Worm (Caenorhabditis elegans) whole organism, L1 larva: Measurements from ENCODE around the gene T05C7.7.
"Not testable (repeated sequence)": the region's sequence is repeated elsewhere in the genome, so short reads cannot be mapped to it uniquely, and the experiment has no call there.

Experiments
- C04F5.9 ChIP-seq: sonication (generic microtip); optimal IDR thresholded peaks from 2 replicates; lab custom pipeline; 2016; ENCODE audit warnings: missing genetic modification characterization, missing compliant biosample characterization
- C16A3.4 ChIP-seq: fragments of 150-350 bp; optimal IDR thresholded peaks from 2 replicates; lab custom pipeline; 2014; ENCODE audit warnings: missing biosample characterization, missing genetic modification characterization
- aha-1 ChIP-seq: fragments of 150-350 bp; optimal IDR thresholded peaks from 2 replicates; lab custom pipeline; 2014; ENCODE audit warnings: missing biosample characterization, missing genetic modification characterization
- ceh-63 ChIP-seq: fragments of 200-800 bp; sonication (Bioruptor generic); optimal IDR thresholded peaks from 2 replicates; lab custom pipeline; 2018; ENCODE audit warnings: mild to moderate bottlenecking, missing genetic modification characterization, missing compliant biosample characterization
- ces-1 ChIP-seq: fragments of 150-350 bp; optimal IDR thresholded peaks from 2 replicates; lab custom pipeline; 2014; ENCODE audit warnings: missing biosample characterization, missing genetic modification reagents, missing genetic modification characterization
- dsc-1 ChIP-seq: sonication (generic microtip); optimal IDR thresholded peaks from 2 replicates; lab custom pipeline; 2016; ENCODE audit warnings: mild to moderate bottlenecking, missing genetic modification characterization, missing compliant biosample characterization
- egl-13 ChIP-seq: sonication (generic microtip); optimal IDR thresholded peaks from 2 replicates; lab custom pipeline; 2016; ENCODE audit warnings: missing genotype, missing genetic modification reagents, missing genetic modification characterization, missing compliant biosample characterization
- elt-3 ChIP-seq, 6 experiments: fragments of 150-350 bp in 1 of 6; sonication (generic microtip); optimal IDR thresholded peaks; 2 replicates each; lab custom pipeline; 2017 to 2018; ENCODE audit warnings: missing biosample characterization in 6 of 6, missing genetic modification characterization in 6 of 6, inconsistent platforms in 1 of 6
- fkh-10 ChIP-seq: sonication (generic microtip); optimal IDR thresholded peaks from 2 replicates; lab custom pipeline; 2017; ENCODE audit warnings: missing biosample characterization, missing genetic modification reagents, missing genetic modification characterization
- fkh-8 ChIP-seq: sonication (generic microtip); optimal IDR thresholded peaks from 2 replicates; lab custom pipeline; 2016; ENCODE audit warnings: mild to moderate bottlenecking, missing genetic modification characterization, missing compliant biosample characterization
- hlh-17 ChIP-seq: fragments of 200-800 bp; sonication (Bioruptor generic); optimal IDR thresholded peaks from 2 replicates; lab custom pipeline; 2018; ENCODE audit warnings: missing genetic modification characterization, mild to moderate bottlenecking, missing compliant biosample characterization, moderate library complexity, borderline replicate concordance
- hpl-2 ChIP-seq: fragments of 150-350 bp; optimal IDR thresholded peaks from 2 replicates; lab custom pipeline; 2014; ENCODE audit warnings: missing biosample characterization, missing genetic modification reagents, missing genetic modification characterization
- jun-1 ChIP-seq: fragments of 150-350 bp; optimal IDR thresholded peaks from 2 replicates; lab custom pipeline; 2014; ENCODE audit warnings: missing biosample characterization, missing genetic modification reagents, missing genetic modification characterization
- lin-13 ChIP-seq: fragments of 150-350 bp; optimal IDR thresholded peaks from 2 replicates; lab custom pipeline; 2014; ENCODE audit warnings: missing biosample characterization, missing genetic modification reagents, missing genetic modification characterization
- lin-15B ChIP-seq: fragments of 150-350 bp; sonication (generic microtip); optimal IDR thresholded peaks from 3 replicates; lab custom pipeline; 2014; ENCODE audit warnings: missing biosample characterization, missing genetic modification characterization
- lsy-2 ChIP-seq, 2 experiments: fragments of 150-350 bp; optimal IDR thresholded peaks; 2 replicates each; lab custom pipeline; 2014; ENCODE audit warnings: missing biosample characterization in 2 of 2, missing genetic modification characterization in 2 of 2
- mdl-1 ChIP-seq, 2 experiments: fragments of 150-350 bp; optimal IDR thresholded peaks; 2 replicates each; lab custom pipeline; 2014 to 2017; ENCODE audit warnings: missing biosample characterization in 2 of 2, missing genetic modification characterization in 2 of 2, inconsistent platforms in 1 of 2
- mep-1 ChIP-seq: fragments of 150-350 bp; optimal IDR thresholded peaks from 2 replicates; lab custom pipeline; 2014; ENCODE audit warnings: missing biosample characterization, missing genetic modification characterization
- nhr-12 ChIP-seq: sonication (generic microtip); optimal IDR thresholded peaks from 2 replicates; lab custom pipeline; 2017; ENCODE audit warnings: missing biosample characterization, missing genetic modification characterization
- nhr-19 ChIP-seq: fragments of 200-800 bp; sonication (Bioruptor generic); conservative IDR thresholded peaks from 2 replicates; pipeline ENCODE4 v1.3.6; 2022; ENCODE audit warnings: missing genetic modification characterization, missing compliant biosample characterization
- nhr-237 ChIP-seq: fragments of 150-350 bp; optimal IDR thresholded peaks from 2 replicates; lab custom pipeline; 2014; ENCODE audit warnings: missing biosample characterization, missing genetic modification characterization
- nhr-47 ChIP-seq: sonication (generic microtip); optimal IDR thresholded peaks from 2 replicates; lab custom pipeline; 2016; ENCODE audit warnings: mild to moderate bottlenecking, missing genetic modification characterization, moderate library complexity, missing compliant biosample characterization
- nhr-84 ChIP-seq: sonication (generic microtip); optimal IDR thresholded peaks from 2 replicates; lab custom pipeline; 2017; ENCODE audit warnings: missing biosample characterization, missing genetic modification characterization
- nhr-90 ChIP-seq: sonication (generic microtip); optimal IDR thresholded peaks from 2 replicates; lab custom pipeline; 2016; ENCODE audit warnings: mild to moderate bottlenecking, missing genetic modification characterization, missing compliant biosample characterization; ENCODE audit not compliant: poor library complexity
- pax-3 ChIP-seq: fragments of 200-800 bp; sonication (Bioruptor generic); optimal IDR thresholded peaks from 2 replicates; lab custom pipeline; 2018; ENCODE audit warnings: mild to moderate bottlenecking, missing genetic modification characterization, moderate library complexity, missing compliant biosample characterization
- rnt-1 ChIP-seq: sonication (generic microtip); optimal IDR thresholded peaks from 2 replicates; lab custom pipeline; 2016; ENCODE audit warnings: mild to moderate bottlenecking, missing genetic modification characterization, moderate library complexity, missing compliant biosample characterization
- skn-1 ChIP-seq: fragments of 150-350 bp; optimal IDR thresholded peaks from 2 replicates; lab custom pipeline; 2014; ENCODE audit warnings: missing biosample characterization, missing genetic modification characterization
- snu-23 ChIP-seq: sonication (generic microtip); optimal IDR thresholded peaks from 2 replicates; lab custom pipeline; 2016; ENCODE audit warnings: missing genetic modification characterization, missing compliant biosample characterization
- swsn-7 ChIP-seq: sonication (generic microtip); optimal IDR thresholded peaks from 2 replicates; lab custom pipeline; 2016; ENCODE audit warnings: missing genetic modification characterization, missing compliant biosample characterization
- tbx-2 ChIP-seq: sonication (generic microtip); optimal IDR thresholded peaks from 2 replicates; lab custom pipeline; 2016; ENCODE audit warnings: missing genetic modification characterization, missing compliant biosample characterization
- unc-130 ChIP-seq: fragments of 150-350 bp; optimal IDR thresholded peaks from 2 replicates; lab custom pipeline; 2017; ENCODE audit warnings: missing biosample characterization, missing genetic modification characterization, inconsistent platforms
- unc-30 ChIP-seq: sonication (generic microtip); optimal IDR thresholded peaks from 2 replicates; lab custom pipeline; 2017; ENCODE audit warnings: missing biosample characterization, missing genetic modification characterization
- unc-98 ChIP-seq: fragments of 200-800 bp; sonication (Bioruptor generic); IDR thresholded peaks from 2 replicates; pipeline ENCODE4 v1.3.6; 2022; ENCODE audit warnings: missing genetic modification characterization, missing compliant biosample characterization
- vab-15 ChIP-seq: sonication (generic microtip); optimal IDR thresholded peaks from 2 replicates; lab custom pipeline; 2017; ENCODE audit warnings: missing genotype, mild to moderate bottlenecking, missing genetic modification characterization, missing compliant biosample characterization
- xbp-1 ChIP-seq: sonication (generic microtip); optimal IDR thresholded peaks from 2 replicates; lab custom pipeline; 2016; ENCODE audit warnings: missing genetic modification characterization, missing compliant biosample characterization
- ztf-11 ChIP-seq, 2 experiments: sonication (generic microtip); optimal IDR thresholded peaks; 2 replicates each; lab custom pipeline; 2016 to 2017; ENCODE audit warnings: missing genetic modification characterization in 2 of 2, missing biosample characterization in 1 of 2, missing compliant biosample characterization in 1 of 2
- ztf-4 ChIP-seq: fragments of 150-350 bp; optimal IDR thresholded peaks from 2 replicates; lab custom pipeline; 2014; ENCODE audit warnings: missing biosample characterization, missing genetic modification characterization

T05C7.7 gene

DNA sequence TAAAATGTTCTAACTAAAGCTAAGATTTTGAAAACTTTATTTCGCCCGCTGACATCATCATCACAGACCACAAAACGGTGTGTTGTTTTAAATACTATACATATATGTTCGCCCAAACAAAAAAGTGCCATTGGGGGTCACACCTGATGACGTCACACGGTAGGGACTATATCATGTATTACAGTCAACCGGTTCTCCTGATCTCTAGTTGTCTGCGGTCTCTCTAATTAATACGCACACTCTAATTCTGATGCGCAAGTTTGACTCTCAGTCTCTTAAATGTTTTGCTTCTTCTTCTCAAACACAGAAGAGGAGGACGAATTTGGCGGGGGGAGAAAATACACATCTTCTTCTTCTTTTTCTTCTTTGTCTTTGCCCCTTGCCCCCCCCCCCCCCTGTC lies 41.3 kb downstream of the T05C7.7 start (continued):
- no peak for TF ChIP-seq jun-1 (tag; lab: Kevin White, UChicago)
- TF ChIP-seq aha-1 (tag; lab: Kevin White, UChicago), result no peak
- TF ChIP-seq unc-30 (tag; lab: Kevin White, UChicago), result no peak
- TF ChIP-seq C16A3.4 (tag; lab: Kevin White, UChicago), result no peak
- TF ChIP-seq lin-15B, result no peak
- TF ChIP-seq fkh-10, result no peak
- TF ChIP-seq swsn-7 (tag; lab: Kevin White, UChicago), result peak; percentile 5
- peak; percentile 53 for TF ChIP-seq nhr-19 (GFP tag; lab: Robert Waterston, UW)
- no peak for TF ChIP-seq nhr-84 (tag; lab: Kevin White, UChicago)
- no peak for TF ChIP-seq C04F5.9 (tag; lab: Kevin White, UChicago)
- peak; percentile 68 for TF ChIP-seq snu-23 (GFP tag; lab: Kevin White, UChicago)
- peak; percentile 3 for TF ChIP-seq xbp-1 (tag; lab: Kevin White, UChicago)
- TF ChIP-seq dsc-1, result no peak
- TF ChIP-seq lsy-2 (tag; optimal IDR thresholded peaks at IDR 0.05; lab: Kevin White, UChicago), result peak in 1 of 2 experiments; percentile 46
- TF ChIP-seq skn-1 (tag; lab: Kevin White, UChicago), result no peak
- TF ChIP-seq nhr-237 (tag; lab: Kevin White, UChicago), result no peak
- no peak for TF ChIP-seq egl-13 (tag; lab: Kevin White, UChicago)
- TF ChIP-seq ztf-4 (tag; lab: Kevin White, UChicago), result peak; percentile 1
- TF ChIP-seq pax-3, result no peak
- no peak for TF ChIP-seq hlh-17 (GFP tag; lab: Kevin White, UChicago)
- no peak for TF ChIP-seq rnt-1
- peak in 3 of 6 experiments; percentile 31 to 69 (median 52) for TF ChIP-seq elt-3 (tag; optimal IDR thresholded peaks at IDR 0.05; lab: Kevin White, UChicago)
- TF ChIP-seq tbx-2 (tag; lab: Kevin White, UChicago), result peak; percentile 51

DNA sequence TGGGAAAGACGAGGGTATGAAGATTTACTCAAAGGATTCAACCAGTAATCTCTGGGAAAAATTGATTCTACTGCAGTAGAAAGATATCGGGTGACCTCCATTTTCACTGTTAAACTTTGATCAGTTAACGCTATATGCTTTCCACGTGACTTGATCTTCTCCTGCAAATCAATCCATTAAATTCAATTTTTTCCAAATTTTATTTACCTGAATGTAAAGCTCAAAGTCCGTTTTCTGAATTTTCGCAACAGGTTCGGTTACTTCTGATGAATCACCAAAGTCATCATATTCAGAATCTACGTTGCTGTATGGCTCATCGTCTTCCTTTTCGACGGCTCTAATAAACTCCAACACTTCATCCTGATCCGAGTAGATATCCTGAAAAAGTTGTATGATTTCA lies 47.8 kb downstream of the T05C7.7 start, which contains the start of gene B0545.4:
B0545.4 (minus strand) TSS at position 101 of the 400 bp plus-strand sequence.
- no peak for TF ChIP-seq nhr-12 (tag; lab: Kevin White, UChicago)
- no peak for TF ChIP-seq hpl-2 (GFP tag; lab: Kevin White, UChicago)
- TF ChIP-seq mdl-1 (tag; optimal IDR thresholded peaks at IDR 0.05; lab: Kevin White, UChicago), result no peak
- no peak for TF ChIP-seq ces-1 (GFP tag; lab: Kevin White, UChicago)
- TF ChIP-seq mep-1 (tag; lab: Kevin White, UChicago), result no peak
- TF ChIP-seq nhr-19 (GFP tag; lab: Robert Waterston, UW), result no peak
- TF ChIP-seq pax-3, result no peak
- no peak for TF ChIP-seq dsc-1
- TF ChIP-seq lin-13 (GFP tag; lab: Kevin White, UChicago), result no peak
- TF ChIP-seq fkh-8, result no peak
- no peak for TF ChIP-seq swsn-7 (tag; lab: Kevin White, UChicago)
- no peak for TF ChIP-seq nhr-90 (tag; lab: Kevin White, UChicago)
- TF ChIP-seq tbx-2 (tag; lab: Kevin White, UChicago), result no peak
- no peak for TF ChIP-seq unc-98 (GFP tag; lab: Robert Waterston, UW)
- TF ChIP-seq unc-130, result no peak
- TF ChIP-seq nhr-47 (tag; lab: Kevin White, UChicago), result no peak

DNA sequence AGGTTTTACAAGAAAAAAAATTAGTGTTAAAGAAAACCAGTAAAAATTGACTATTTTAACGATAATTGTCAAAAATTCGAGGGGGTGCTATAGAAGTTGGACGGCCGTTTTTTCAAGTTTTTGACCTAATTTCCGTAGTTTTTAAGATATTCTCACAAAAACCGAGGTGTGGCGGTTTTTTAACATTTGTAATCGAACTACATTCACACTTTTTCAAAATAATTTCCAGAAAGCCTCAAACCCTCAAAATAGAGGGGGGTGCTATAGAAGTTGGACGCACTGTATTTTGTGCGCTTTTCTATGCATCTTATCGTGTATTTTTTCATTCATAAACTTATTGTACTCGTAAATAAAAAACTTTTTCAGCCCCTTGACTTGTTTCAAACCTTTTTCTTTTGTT lies 49.8 kb downstream of the T05C7.7 start, which contains the start of gene F29C4.4:
F29C4.4 (plus strand) TSS at position 301 of the 400 bp plus-strand sequence.
- not testable (repeated sequence) for TF ChIP-seq ceh-63; vab-15 (tag; lab: Kevin White, UChicago); ztf-11 (tag; optimal IDR thresholded peaks at IDR 0.05; lab: Kevin White, UChicago)
